Fruit fly (Drosophila melanogaster) whole organism: Measurements from ENCODE around the gene CG14835.

Experiments
- CG8478 ChIP-seq: fragments of >200 bp; optimal IDR thresholded peaks from 2 replicates; lab custom pipeline; 2018; ENCODE audit warnings: inconsistent platforms
- Dll ChIP-seq: fragments of >200 bp; optimal IDR thresholded peaks from 2 replicates; lab custom pipeline; 2017
- pan ChIP-seq: fragments of >200 bp; optimal IDR thresholded peaks from 2 replicates; lab custom pipeline; 2017
- usp ChIP-seq: fragments of >200 bp; optimal IDR thresholded peaks from 2 replicates; lab custom pipeline; 2017; ENCODE audit warnings: missing biosample characterization, missing genetic modification characterization, mixed read lengths

DNA sequence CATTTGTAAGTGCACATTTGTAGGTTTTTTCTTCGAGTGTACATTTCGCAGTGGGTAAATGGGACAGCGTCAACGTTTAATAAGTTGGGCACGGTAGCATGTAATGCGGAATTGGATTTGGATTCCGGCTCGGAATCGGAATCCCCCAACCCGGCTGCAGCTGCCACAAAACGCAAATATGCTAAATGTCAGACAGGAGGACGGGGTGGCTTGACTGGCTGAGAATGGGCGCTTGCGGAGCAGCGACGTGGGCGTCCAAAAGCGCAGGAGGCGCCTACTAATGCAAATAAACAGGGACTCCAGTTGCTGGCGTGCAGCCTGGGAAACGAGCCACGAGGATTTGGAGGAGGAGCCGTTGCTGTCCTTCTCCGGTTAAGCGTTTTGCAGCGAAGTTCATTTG is 49.5 kb downstream of the CG14835 start, which contains the start of gene CG8564:
- TF ChIP-seq usp (GFP tag; lab: Kevin White, UChicago) (no peak), CG8478 (no peak), Dll (no peak), pan (no peak)
